Worm (Caenorhabditis elegans) whole organism, L1 larva: ENCODE measurements around the gene F37C4.5.
"Not testable (repeated sequence)": the region's sequence is repeated elsewhere in the genome, so short reads cannot be mapped to it uniquely, and the experiment has no call there.

Source experiments
- C16A3.4 ChIP-seq: fragments of 150-350 bp; optimal IDR thresholded peaks from 2 replicates; lab custom pipeline; 2014; ENCODE audit warnings: missing biosample characterization, missing genetic modification characterization
- C34B4.2 ChIP-seq: sonication (generic microtip); optimal IDR thresholded peaks from 2 replicates; lab custom pipeline; 2017; ENCODE audit warnings: mild to moderate bottlenecking, missing genetic modification characterization, missing compliant biosample characterization
- F16B12.6 ChIP-seq: fragments of 150-350 bp; optimal IDR thresholded peaks from 2 replicates; lab custom pipeline; 2014; ENCODE audit warnings: missing biosample characterization, missing genetic modification characterization
- Y116A8C.19 ChIP-seq: sonication (generic microtip); optimal IDR thresholded peaks from 2 replicates; lab custom pipeline; 2016; ENCODE audit warnings: missing compliant biosample characterization, missing genetic modification characterization, borderline replicate concordance
- aly-2 ChIP-seq: fragments of 150-350 bp; optimal IDR thresholded peaks from 2 replicates; lab custom pipeline; 2014; ENCODE audit warnings: missing biosample characterization, missing genetic modification characterization
- ama-1 ChIP-seq: fragments of 150-350 bp; optimal IDR thresholded peaks from 2 replicates; lab custom pipeline; 2014
- blmp-1 ChIP-seq: fragments of 150-350 bp; optimal IDR thresholded peaks from 2 replicates; lab custom pipeline; 2014; ENCODE audit warnings: missing biosample characterization, missing genetic modification characterization
- ceh-8 ChIP-seq: fragments of 200-800 bp; sonication (Bioruptor generic); optimal IDR thresholded peaks from 2 replicates; lab custom pipeline; 2018; ENCODE audit warnings: mild to moderate bottlenecking, missing genetic modification characterization, moderate library complexity, missing compliant biosample characterization
- ceh-88 ChIP-seq: fragments of 200-800 bp; sonication (Bioruptor generic); IDR thresholded peaks from 2 replicates; pipeline ENCODE4 v1.3.6; 2022; ENCODE audit warnings: missing genetic modification characterization, missing compliant biosample characterization
- ces-1 ChIP-seq: fragments of 150-350 bp; optimal IDR thresholded peaks from 2 replicates; lab custom pipeline; 2014; ENCODE audit warnings: missing biosample characterization, missing genetic modification reagents, missing genetic modification characterization
- dsc-1 ChIP-seq: sonication (generic microtip); optimal IDR thresholded peaks from 2 replicates; lab custom pipeline; 2016; ENCODE audit warnings: mild to moderate bottlenecking, missing genetic modification characterization, missing compliant biosample characterization
- efl-3 ChIP-seq: fragments of 200-800 bp; sonication (Bioruptor generic); optimal IDR thresholded peaks from 2 replicates; lab custom pipeline; 2018; ENCODE audit warnings: mild to moderate bottlenecking, missing genetic modification characterization, missing compliant biosample characterization
- egl-27 ChIP-seq, 2 experiments: fragments of 150-350 bp in 1 of 2; sonication (generic microtip); optimal IDR thresholded peaks; 3 replicates each; lab custom pipeline; 2017 to 2018; ENCODE audit warnings: missing biosample characterization in 2 of 2, missing genetic modification characterization in 2 of 2, missing genetic modification reagents in 2 of 2
- hpl-2 ChIP-seq: fragments of 150-350 bp; optimal IDR thresholded peaks from 2 replicates; lab custom pipeline; 2014; ENCODE audit warnings: missing biosample characterization, missing genetic modification reagents, missing genetic modification characterization
- irx-1 ChIP-seq: sonication (generic microtip); optimal IDR thresholded peaks from 2 replicates; lab custom pipeline; 2016; ENCODE audit warnings: missing genetic modification characterization, missing compliant biosample characterization
- isw-1 ChIP-seq: fragments of 200-800 bp; sonication (Bioruptor generic); IDR thresholded peaks from 2 replicates; pipeline ENCODE4 v1.3.6; 2022; ENCODE audit warnings: missing genetic modification characterization, missing compliant biosample characterization
- lin-13 ChIP-seq: fragments of 150-350 bp; optimal IDR thresholded peaks from 2 replicates; lab custom pipeline; 2014; ENCODE audit warnings: missing biosample characterization, missing genetic modification reagents, missing genetic modification characterization
- lin-35 ChIP-seq, 2 experiments: fragments of 150-350 bp; optimal IDR thresholded peaks; 2 replicates each; lab custom pipeline; 2014; ENCODE audit warnings: missing biosample characterization in 2 of 2, missing genetic modification characterization in 2 of 2, missing genetic modification reagents in 2 of 2
- lin-39 ChIP-seq: fragments of 150-350 bp; optimal IDR thresholded peaks from 2 replicates; lab custom pipeline; 2014; ENCODE audit warnings: missing biosample characterization, missing genetic modification reagents, missing genetic modification characterization
- mef-2 ChIP-seq: fragments of 150-350 bp; optimal IDR thresholded peaks from 2 replicates; lab custom pipeline; 2014; ENCODE audit warnings: missing biosample characterization, missing genetic modification characterization
- mep-1 ChIP-seq: fragments of 150-350 bp; optimal IDR thresholded peaks from 2 replicates; lab custom pipeline; 2014; ENCODE audit warnings: missing biosample characterization, missing genetic modification characterization
- nhr-76 ChIP-seq: sonication (generic microtip); optimal IDR thresholded peaks from 2 replicates; lab custom pipeline; 2017; ENCODE audit warnings: missing biosample characterization, missing genetic modification characterization
- nhr-77 ChIP-seq: fragments of 150-350 bp; optimal IDR thresholded peaks from 2 replicates; lab custom pipeline; 2014; ENCODE audit warnings: missing biosample characterization, missing genetic modification characterization
- nhr-84 ChIP-seq: sonication (generic microtip); optimal IDR thresholded peaks from 2 replicates; lab custom pipeline; 2017; ENCODE audit warnings: missing biosample characterization, missing genetic modification characterization
- nhr-90 ChIP-seq: sonication (generic microtip); optimal IDR thresholded peaks from 2 replicates; lab custom pipeline; 2016; ENCODE audit warnings: mild to moderate bottlenecking, missing genetic modification characterization, missing compliant biosample characterization; ENCODE audit not compliant: poor library complexity
- pax-3 ChIP-seq: fragments of 200-800 bp; sonication (Bioruptor generic); optimal IDR thresholded peaks from 2 replicates; lab custom pipeline; 2018; ENCODE audit warnings: mild to moderate bottlenecking, missing genetic modification characterization, moderate library complexity, missing compliant biosample characterization
- skn-1 ChIP-seq: fragments of 150-350 bp; optimal IDR thresholded peaks from 2 replicates; lab custom pipeline; 2014; ENCODE audit warnings: missing biosample characterization, missing genetic modification characterization
- snpc-4 ChIP-seq: fragments of 150-350 bp; optimal IDR thresholded peaks from 2 replicates; lab custom pipeline; 2014; ENCODE audit warnings: missing biosample characterization, missing genetic modification characterization
- sup-37 ChIP-seq: fragments of 200-800 bp; sonication (Bioruptor generic); optimal IDR thresholded peaks from 2 replicates; lab custom pipeline; 2018; ENCODE audit warnings: mild to moderate bottlenecking, missing genetic modification characterization, missing compliant biosample characterization
- unc-130 ChIP-seq: fragments of 150-350 bp; optimal IDR thresholded peaks from 2 replicates; lab custom pipeline; 2017; ENCODE audit warnings: missing biosample characterization, missing genetic modification characterization, inconsistent platforms
- unc-62 ChIP-seq: fragments of 150-350 bp; optimal IDR thresholded peaks from 2 replicates; lab custom pipeline; 2014; ENCODE audit warnings: missing biosample characterization, missing genetic modification reagents, missing genetic modification characterization
- unc-86 ChIP-seq: sonication (generic microtip); optimal IDR thresholded peaks from 2 replicates; lab custom pipeline; 2016; ENCODE audit warnings: missing genetic modification characterization, missing compliant biosample characterization
- vab-15 ChIP-seq: sonication (generic microtip); optimal IDR thresholded peaks from 2 replicates; lab custom pipeline; 2017; ENCODE audit warnings: missing genotype, mild to moderate bottlenecking, missing genetic modification characterization, missing compliant biosample characterization
- xbp-1 ChIP-seq: sonication (generic microtip); optimal IDR thresholded peaks from 2 replicates; lab custom pipeline; 2016; ENCODE audit warnings: missing genetic modification characterization, missing compliant biosample characterization
- zag-1 ChIP-seq: fragments of 150-350 bp; optimal IDR thresholded peaks from 2 replicates; lab custom pipeline; 2014; ENCODE audit warnings: missing biosample characterization, missing genetic modification characterization
- zip-4 ChIP-seq: fragments of 200-800 bp; sonication (Bioruptor generic); optimal IDR thresholded peaks from 2 replicates; lab custom pipeline; 2018; ENCODE audit warnings: mild to moderate bottlenecking, missing genetic modification characterization, moderate library complexity, missing compliant biosample characterization
- ztf-4 ChIP-seq: fragments of 150-350 bp; optimal IDR thresholded peaks from 2 replicates; lab custom pipeline; 2014; ENCODE audit warnings: missing biosample characterization, missing genetic modification characterization

The F37C4.5 gene

ce11 chrIV:3912598-3912997 is 39.0 kb upstream of the F37C4.5 start, which contains the start of gene F56D6.20:
TSS of gene F56D6.20 (plus strand) at chrIV:3912898.
- no peak for TF ChIP-seq lin-39 (tag; lab: Kevin White, UChicago)
- no peak for TF ChIP-seq hpl-2 (GFP tag; lab: Kevin White, UChicago)
- TF ChIP-seq F16B12.6: no peak
- no peak for TF ChIP-seq lin-13
- TF ChIP-seq C16A3.4: no peak
- no peak for TF ChIP-seq nhr-76
- TF ChIP-seq ama-1: no peak
- TF ChIP-seq unc-130 (tag; lab: Kevin White, UChicago): no peak
- no peak for TF ChIP-seq lin-35 (GFP tag; optimal IDR thresholded peaks at IDR 0.05; lab: Kevin White, UChicago)
- no peak for TF ChIP-seq pax-3 (tag; lab: Kevin White, UChicago)
- TF ChIP-seq nhr-90 (tag; lab: Kevin White, UChicago): no peak
- TF ChIP-seq dsc-1: no peak
- TF ChIP-seq blmp-1 (tag; lab: Kevin White, UChicago): no peak
- no peak for TF ChIP-seq zag-1 (tag; lab: Kevin White, UChicago)
- TF ChIP-seq ceh-8 (GFP tag; lab: Kevin White, UChicago): no peak

ce11 chrIV:3911848-3912247 is 38.2 kb upstream of the F37C4.5 start, which contains the start of gene F56D6.18:
TSS of gene F56D6.18 (minus strand) at chrIV:3911948.
- TF ChIP-seq unc-62 (GFP tag; lab: Kevin White, UChicago); efl-3; nhr-77 (tag; lab: Kevin White, UChicago): not testable (repeated sequence)

- TF ChIP-seq hpl-2 (GFP tag; lab: Kevin White, UChicago) (no peak), ceh-88 (GFP tag; lab: Robert Waterston, UW) (no peak), mep-1 (tag; lab: Kevin White, UChicago) (no peak), snpc-4 (no peak), mef-2 (tag; lab: Kevin White, UChicago) (no peak), unc-62 (GFP tag; lab: Kevin White, UChicago) (no peak), zip-4 (GFP tag; lab: Kevin White, UChicago) (no peak), ces-1 (GFP tag; lab: Kevin White, UChicago) (no peak), ceh-8 (GFP tag; lab: Kevin White, UChicago) (no peak), C34B4.2 (tag; lab: Kevin White, UChicago) (no peak), aly-2 (tag; lab: Kevin White, UChicago) (no peak), egl-27 (tag; optimal IDR thresholded peaks at IDR 0.05; lab: Kevin White, UChicago) (no peak), lin-13 (no peak), ztf-4 (tag; lab: Kevin White, UChicago) (no peak), sup-37 (GFP tag; lab: Kevin White, UChicago) (no peak), unc-86 (tag; lab: Kevin White, UChicago) (no peak), vab-15 (tag; lab: Kevin White, UChicago) (no peak), skn-1 (tag; lab: Kevin White, UChicago) (no peak), Y116A8C.19 (tag; lab: Kevin White, UChicago) (no peak), xbp-1 (tag; lab: Kevin White, UChicago) (no peak)
These were observed 35.5 kb upstream of the F37C4.5 start, which contains the start of gene F56D6.13 for ce11 chrIV:3909114-3909513. TSS of gene F56D6.13 (plus strand) at chrIV:3909414.

ce11 chrIV:3907506-3908188 is 34.0 kb upstream of the F37C4.5 start, which contains the start of the genes F56D6.22 and F56D6.12:
TSS of gene F56D6.22 (minus strand) at chrIV:3907606.
TSS of gene F56D6.12 (plus strand) at chrIV:3908138.
- TF ChIP-seq irx-1 (tag; lab: Kevin White, UChicago): no peak
- TF ChIP-seq xbp-1 (tag; lab: Kevin White, UChicago): no peak
- no peak for TF ChIP-seq nhr-84
- no peak for TF ChIP-seq zag-1 (tag; lab: Kevin White, UChicago)
- TF ChIP-seq isw-1 (GFP tag; lab: Robert Waterston, UW): no peak
